Worm (Caenorhabditis elegans) whole organism, late embryonic: ENCODE measurements around the gene F10E7.2.

ENCODE experiments used
- ceh-24 ChIP-seq: sonication (generic microtip); optimal IDR thresholded peaks from 2 replicates; lab custom pipeline; 2016; ENCODE audit warnings: mild to moderate bottlenecking, missing genetic modification characterization, missing compliant biosample characterization
- pqm-1 ChIP-seq: sonication (generic microtip); optimal IDR thresholded peaks from 2 replicates; lab custom pipeline; 2016; ENCODE audit warnings: missing genetic modification characterization, missing compliant biosample characterization

DNA sequence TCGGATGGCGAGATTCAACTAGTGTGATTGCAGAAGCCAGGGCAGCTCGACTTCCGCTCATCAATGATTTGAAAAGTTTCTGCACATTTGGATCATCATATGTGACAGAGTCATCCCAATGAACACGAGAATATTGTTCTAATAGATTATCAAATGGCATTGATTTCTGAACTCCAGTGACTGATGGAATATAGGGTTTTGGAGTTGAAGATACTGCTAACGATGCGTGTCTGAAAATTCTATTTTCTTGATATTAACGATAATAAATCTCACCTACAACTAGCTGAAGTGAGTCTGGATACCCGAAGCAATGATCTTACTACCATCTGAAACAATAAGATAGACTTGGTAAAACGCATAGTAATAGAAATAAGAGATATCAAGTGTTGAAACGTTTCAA is 21.2 kb upstream of the F10E7.2 start, which contains the start of gene mmaa-1:
- no peak for TF ChIP-seq ceh-24 (tag; lab: Kevin White, UChicago)
- TF ChIP-seq pqm-1 (tag; lab: Kevin White, UChicago) = no peak
